Worm (Caenorhabditis elegans) whole organism, young adult: ENCODE results near the gene srv-17.

Experiments used
- B0261.1 ChIP-seq: sonication (generic microtip); optimal IDR thresholded peaks from 2 replicates; lab custom pipeline; 2016; ENCODE audit warnings: mild to moderate bottlenecking, missing genetic modification characterization, moderate library complexity, missing compliant biosample characterization
- pbrm-1 ChIP-seq: fragments of 200-800 bp; sonication (Bioruptor generic); IDR thresholded peaks from 2 replicates; pipeline ENCODE4 v1.3.6; 2022; ENCODE audit warnings: missing genetic modification reagents, missing genetic modification characterization, missing compliant biosample characterization

DNA sequence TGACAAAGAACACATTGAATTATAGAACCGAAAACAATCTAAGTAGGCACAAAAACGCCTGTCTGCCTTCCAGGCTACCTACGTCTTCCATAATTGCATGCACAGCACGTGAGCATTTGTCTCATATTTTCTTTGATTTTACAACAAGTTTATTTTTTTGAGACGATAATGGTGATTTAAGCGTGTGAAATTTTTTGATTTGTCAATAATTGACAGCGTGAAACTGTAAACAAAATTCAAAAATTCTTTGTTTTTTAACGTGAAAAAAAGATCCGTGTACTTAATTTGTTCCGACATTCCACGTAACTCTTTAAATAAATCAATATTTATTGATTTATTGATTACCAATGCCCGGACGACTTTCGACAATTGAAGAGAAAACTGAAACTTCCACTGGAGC, 47.1 kb upstream of the srv-17 start, which contains the start of gene dhhc-13:
- TF ChIP-seq B0261.1 (no peak), pbrm-1 (no peak)
